Worm (Caenorhabditis elegans): Measurements from ENCODE around the gene col-161.

ce11 chrV:13274615-13275014, 43.2 kb downstream of the col-161 start:
- TF ChIP-seq lin-13 (GFP tag; optimal IDR thresholded peaks at IDR 0.05), result no peak
- no peak for TF ChIP-seq elt-3 (tag; optimal IDR thresholded peaks at IDR 0.05)
- no peak for TF ChIP-seq pqm-1 (tag; optimal IDR thresholded peaks at IDR 0.05)
- no peak for TF ChIP-seq ztf-11 (tag; optimal IDR thresholded peaks at IDR 0.05)
- TF ChIP-seq ztf-4 (tag; optimal IDR thresholded peaks at IDR 0.05), result no peak
- no peak for TF ChIP-seq nhr-76 (tag; optimal IDR thresholded peaks at IDR 0.05)
- no peak for TF ChIP-seq rnt-1 (tag; optimal IDR thresholded peaks at IDR 0.05)
- TF ChIP-seq elt-2 (tag; optimal IDR thresholded peaks at IDR 0.05), result peak; percentile 52
- TF ChIP-seq ceh-63 (GFP tag; optimal IDR thresholded peaks at IDR 0.05), result no peak
- TF ChIP-seq egl-27 (tag; optimal IDR thresholded peaks at IDR 0.05), result no peak
- TF ChIP-seq ama-1 (optimal IDR thresholded peaks at IDR 0.05), result no peak
- no peak for TF ChIP-seq unc-62 (GFP tag; optimal IDR thresholded peaks at IDR 0.05)
- TF ChIP-seq nhr-237 (tag; optimal IDR thresholded peaks at IDR 0.05), result no peak
- no peak for TF ChIP-seq jun-1 (tag; optimal IDR thresholded peaks at IDR 0.05)

Data from whole organism, L1 larva.